Fruit fly (Drosophila melanogaster) whole organism, pupa: ENCODE results near the gene CG13786.

Experiments
- CG10348 ChIP-seq: fragments of 200-800 bp; sonication (Bioruptor generic); IDR thresholded peaks from 2 replicates; pipeline ENCODE4 v1.3.6; 2022; ENCODE audit warnings: missing biosample characterization, missing genetic modification characterization
- CG12605 ChIP-seq: fragments of 200-800 bp; sonication (Bioruptor generic); IDR thresholded peaks from 2 replicates; pipeline ENCODE4 v1.3.6; 2022; ENCODE audit warnings: missing biosample characterization, missing genetic modification characterization
- CG14655 ChIP-seq: fragments of 200-800 bp; sonication (Bioruptor generic); optimal IDR thresholded peaks from 3 replicates; lab custom pipeline; 2017; ENCODE audit warnings: mild to moderate bottlenecking, missing biosample characterization, missing genetic modification reagents, missing genetic modification characterization
- CG15710 ChIP-seq: fragments of 200-800 bp; sonication (Bioruptor generic); optimal IDR thresholded peaks from 2 replicates; lab custom pipeline; 2018; ENCODE audit warnings: missing biosample characterization, mild to moderate bottlenecking, missing genetic modification characterization, moderate library complexity
- CG34367 ChIP-seq: fragments of 200-800 bp; sonication (Bioruptor generic); optimal IDR thresholded peaks from 2 replicates; lab custom pipeline; 2018; ENCODE audit warnings: missing biosample characterization, mild to moderate bottlenecking, missing genetic modification characterization
- CG8159 ChIP-seq: fragments of 200-800 bp; sonication (Bioruptor generic); optimal IDR thresholded peaks from 3 replicates; lab custom pipeline; 2018; ENCODE audit warnings: missing biosample characterization, mild to moderate bottlenecking, missing genetic modification characterization, moderate library complexity
- CG9948 ChIP-seq: fragments of 200-800 bp; sonication (Bioruptor generic); optimal IDR thresholded peaks from 2 replicates; lab custom pipeline; 2018; ENCODE audit warnings: missing biosample characterization, mild to moderate bottlenecking, missing genetic modification characterization, moderate library complexity
- D1 ChIP-seq: fragments of 200-800 bp; sonication (Bioruptor generic); optimal IDR thresholded peaks from 2 replicates; lab custom pipeline; 2018; ENCODE audit warnings: missing biosample characterization, mild to moderate bottlenecking, missing genetic modification characterization, moderate library complexity
- Ets98B ChIP-seq: fragments of 200-800 bp; sonication (Bioruptor generic); IDR thresholded peaks from 2 replicates; pipeline ENCODE4 v1.3.6; 2022; ENCODE audit warnings: missing biosample characterization, missing genetic modification characterization
- Pif1A ChIP-seq: fragments of 200-800 bp; sonication (Bioruptor generic); optimal IDR thresholded peaks from 3 replicates; lab custom pipeline; 2016; ENCODE audit warnings: missing biosample characterization, missing genetic modification characterization
- Snoo ChIP-seq: fragments of 200-800 bp; sonication (Bioruptor generic); optimal IDR thresholded peaks from 3 replicates; lab custom pipeline; 2017; ENCODE audit warnings: missing biosample characterization, mild to moderate bottlenecking, missing genetic modification characterization, inconsistent platforms
- fd96Ca ChIP-seq: fragments of 200-800 bp; sonication (Bioruptor generic); IDR thresholded peaks from 3 replicates; pipeline ENCODE4 v1.3.6; 2022; ENCODE audit warnings: missing biosample characterization, missing genetic modification characterization
- gl ChIP-seq: fragments of 200-800 bp; sonication (Bioruptor generic); optimal IDR thresholded peaks from 2 replicates; lab custom pipeline; 2018; ENCODE audit warnings: missing biosample characterization, mild to moderate bottlenecking, missing genetic modification characterization
- rn ChIP-seq: fragments of 200-800 bp; sonication (Bioruptor generic); IDR thresholded peaks from 2 replicates; pipeline ENCODE4 v1.3.6; 2022; ENCODE audit warnings: missing biosample characterization, missing genetic modification characterization

DNA sequence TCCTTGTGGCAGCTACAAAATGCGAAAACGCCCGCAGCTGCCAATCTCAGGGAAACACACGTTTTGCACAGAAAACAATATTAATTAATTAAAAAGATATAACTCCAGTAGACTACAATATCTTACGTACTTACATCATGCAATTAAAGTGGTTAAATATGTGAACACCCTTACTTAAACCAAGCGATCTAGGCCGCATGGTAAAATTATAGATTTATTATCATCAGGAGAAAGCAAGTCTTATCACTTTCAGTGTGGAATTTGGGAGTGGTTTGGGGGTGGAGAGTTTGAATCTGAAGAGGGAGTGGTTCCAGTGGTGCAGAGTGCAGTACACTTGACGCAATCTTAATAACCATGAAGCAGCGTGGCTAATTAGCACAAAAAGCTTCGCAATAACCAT lies 29.3 kb upstream of the CG13786 start:
- TF ChIP-seq CG15710 (tag; lab: Kevin White, UChicago) = peak; percentile 15
- no peak for TF ChIP-seq Ets98B (GFP tag; lab: Robert Waterston, UW)
- peak; percentile 12 for TF ChIP-seq CG34367 (tag; lab: Kevin White, UChicago)
- no peak for TF ChIP-seq gl (tag; lab: Kevin White, UChicago)
- TF ChIP-seq CG10348 = no peak
- TF ChIP-seq CG14655 = no peak
- no peak for TF ChIP-seq rn (GFP tag; lab: Robert Waterston, UW)
- TF ChIP-seq Pif1A = peak; percentile 19
- no peak for TF ChIP-seq Snoo
- TF ChIP-seq fd96Ca (GFP tag; lab: Robert Waterston, UW) = no peak
- TF ChIP-seq CG12605 (GFP tag; lab: Robert Waterston, UW) = no peak
- no peak for TF ChIP-seq CG9948 (tag; lab: Kevin White, UChicago)
- TF ChIP-seq D1 (tag; lab: Kevin White, UChicago) = no peak
- peak; percentile 55 for TF ChIP-seq CG8159 (tag; lab: Kevin White, UChicago)
